Worm (Caenorhabditis elegans) whole organism, young adult: ENCODE measurements around the gene R11D1.12.

ENCODE experiments used
- B0336.3 ChIP-seq: fragments of 200-800 bp; sonication (Bioruptor generic); IDR thresholded peaks from 2 replicates; pipeline ENCODE4 v1.3.6; 2022; ENCODE audit warnings: missing genetic modification characterization, missing compliant biosample characterization
- C06A6.2 ChIP-seq: fragments of 200-800 bp; sonication (Bioruptor generic); conservative IDR thresholded peaks from 2 replicates; pipeline ENCODE4 v1.3.6; 2022; ENCODE audit warnings: missing genetic modification characterization, missing compliant biosample characterization
- F22D6.2 ChIP-seq: sonication (generic microtip); optimal IDR thresholded peaks from 2 replicates; lab custom pipeline; 2016; ENCODE audit warnings: mild to moderate bottlenecking, missing genetic modification characterization, missing compliant biosample characterization
- F23B12.7 ChIP-seq: sonication (generic microtip); optimal IDR thresholded peaks from 2 replicates; lab custom pipeline; 2017; ENCODE audit warnings: missing genetic modification characterization, mild to moderate bottlenecking, missing compliant biosample characterization, antibody characterized with exemption, moderate library complexity; ENCODE audit not compliant: insufficient read depth
- F57C9.4 ChIP-seq: sonication (generic microtip); optimal IDR thresholded peaks from 2 replicates; lab custom pipeline; 2017; ENCODE audit warnings: mild to moderate bottlenecking, missing genetic modification characterization, missing compliant biosample characterization
- Y53G8AR.9 ChIP-seq: fragments of 200-800 bp; sonication (Bioruptor generic); conservative IDR thresholded peaks from 2 replicates; pipeline ENCODE4 v1.3.6; 2022; ENCODE audit warnings: missing genetic modification reagents, missing genetic modification characterization, missing compliant biosample characterization
- ZK185.1 ChIP-seq: sonication (generic microtip); optimal IDR thresholded peaks from 2 replicates; lab custom pipeline; 2016; ENCODE audit warnings: mild to moderate bottlenecking, missing genetic modification characterization, missing compliant biosample characterization; ENCODE audit not compliant: poor library complexity, severe bottlenecking
- attf-3 ChIP-seq: fragments of 200-800 bp; sonication (Bioruptor generic); conservative IDR thresholded peaks from 2 replicates; pipeline ENCODE4 v1.3.6; 2022; ENCODE audit warnings: missing genetic modification reagents, missing genetic modification characterization, missing compliant biosample characterization
- attf-5 ChIP-seq: fragments of 200-800 bp; sonication (Bioruptor generic); optimal IDR thresholded peaks from 2 replicates; lab custom pipeline; 2018; ENCODE audit warnings: mild to moderate bottlenecking, missing genetic modification characterization, missing compliant biosample characterization
- ccch-3 ChIP-seq: fragments of 200-800 bp; sonication (Bioruptor generic); optimal IDR thresholded peaks from 2 replicates; lab custom pipeline; 2018; ENCODE audit warnings: mild to moderate bottlenecking, missing genetic modification characterization, missing compliant biosample characterization
- cebp-2 ChIP-seq: fragments of 200-800 bp; sonication (Bioruptor generic); IDR thresholded peaks from 2 replicates; pipeline ENCODE4 v1.3.6; 2022; ENCODE audit warnings: missing genetic modification characterization, missing compliant biosample characterization
- egrh-3 ChIP-seq: fragments of 200-800 bp; sonication (Bioruptor generic); IDR thresholded peaks from 2 replicates; pipeline ENCODE4 v1.3.6; 2022; ENCODE audit warnings: missing genetic modification reagents, missing genetic modification characterization, missing compliant biosample characterization
- ekl-4 ChIP-seq: fragments of 200-800 bp; sonication (Bioruptor generic); IDR thresholded peaks from 2 replicates; pipeline ENCODE4 v1.3.6; 2022; ENCODE audit warnings: missing genetic modification reagents, missing genetic modification characterization, missing compliant biosample characterization
- ets-4 ChIP-seq: fragments of 200-800 bp; sonication (Bioruptor generic); optimal IDR thresholded peaks from 2 replicates; lab custom pipeline; 2018; ENCODE audit warnings: mild to moderate bottlenecking, missing genetic modification characterization, missing compliant biosample characterization
- hmg-1.2 ChIP-seq: fragments of 200-800 bp; sonication (Bioruptor generic); IDR thresholded peaks from 2 replicates; pipeline ENCODE4 v1.3.6; 2022; ENCODE audit warnings: missing genetic modification reagents, missing genetic modification characterization, missing compliant biosample characterization
- let-526 ChIP-seq: fragments of 200-800 bp; sonication (Bioruptor generic); IDR thresholded peaks from 2 replicates; pipeline ENCODE4 v1.3.6; 2022; ENCODE audit warnings: missing genetic modification reagents, missing genetic modification characterization, missing compliant biosample characterization
- lin-35 ChIP-seq, 3 experiments: fragments of 150-350 bp in 2 of 3; sonication (generic microtip) in 1 of 3; optimal IDR thresholded peaks; 2 replicates each; lab custom pipeline; 2014 to 2018; ENCODE audit warnings: missing biosample characterization in 3 of 3, missing genetic modification characterization in 3 of 3, missing genetic modification reagents in 3 of 3
- lin-54 ChIP-seq: fragments of 200-800 bp; sonication (Bioruptor generic); optimal IDR thresholded peaks from 2 replicates; lab custom pipeline; 2018; ENCODE audit warnings: mild to moderate bottlenecking, missing genetic modification characterization, missing compliant biosample characterization
- lsy-27 ChIP-seq: sonication (generic microtip); optimal IDR thresholded peaks from 2 replicates; lab custom pipeline; 2017; ENCODE audit warnings: missing genetic modification characterization, mild to moderate bottlenecking, missing compliant biosample characterization, antibody characterized with exemption, missing genotype, borderline replicate concordance; ENCODE audit not compliant: insufficient read depth
- madf-10 ChIP-seq: sonication (generic microtip); optimal IDR thresholded peaks from 2 replicates; lab custom pipeline; 2016; ENCODE audit warnings: mild to moderate bottlenecking, missing genetic modification characterization, missing compliant biosample characterization
- madf-3 ChIP-seq: fragments of 200-800 bp; sonication (Bioruptor generic); IDR thresholded peaks from 2 replicates; pipeline ENCODE4 v1.3.6; 2022; ENCODE audit warnings: missing genetic modification reagents, missing genetic modification characterization, missing compliant biosample characterization
- madf-6 ChIP-seq: fragments of 200-800 bp; sonication (Bioruptor generic); IDR thresholded peaks from 2 replicates; pipeline ENCODE4 v1.3.6; 2022; ENCODE audit warnings: missing genetic modification reagents, missing genetic modification characterization, missing compliant biosample characterization
- madf-8 ChIP-seq: fragments of 200-800 bp; sonication (Bioruptor generic); conservative IDR thresholded peaks from 2 replicates; pipeline ENCODE4 v1.3.6; 2022; ENCODE audit warnings: missing genetic modification reagents, missing genetic modification characterization, missing compliant biosample characterization
- nfyb-1 ChIP-seq: fragments of 200-800 bp; sonication (Bioruptor generic); IDR thresholded peaks from 2 replicates; pipeline ENCODE4 v1.3.6; 2022; ENCODE audit warnings: missing genetic modification reagents, missing genetic modification characterization, missing compliant biosample characterization
- nhr-120 ChIP-seq: fragments of 200-800 bp; sonication (Bioruptor generic); IDR thresholded peaks from 2 replicates; pipeline ENCODE4 v1.3.6; 2022; ENCODE audit warnings: missing genetic modification characterization, missing compliant biosample characterization
- nhr-27 ChIP-seq: fragments of 200-800 bp; sonication (Bioruptor generic); optimal IDR thresholded peaks from 2 replicates; lab custom pipeline; 2018; ENCODE audit warnings: mild to moderate bottlenecking, missing genetic modification characterization, moderate library complexity, missing compliant biosample characterization
- rcor-1 ChIP-seq: fragments of 200-800 bp; sonication (Bioruptor generic); IDR thresholded peaks from 2 replicates; pipeline ENCODE4 v1.3.6; 2022; ENCODE audit warnings: missing genetic modification reagents, missing genetic modification characterization, missing compliant biosample characterization
- sea-2 ChIP-seq: fragments of 200-800 bp; sonication (Bioruptor generic); IDR thresholded peaks from 2 replicates; pipeline ENCODE4 v1.3.6; 2022; ENCODE audit warnings: missing genetic modification characterization, missing compliant biosample characterization
- snpc-1.1 ChIP-seq: sonication (generic microtip); optimal IDR thresholded peaks from 2 replicates; lab custom pipeline; 2017; ENCODE audit warnings: missing genetic modification characterization, mild to moderate bottlenecking, missing compliant biosample characterization, antibody characterized with exemption, moderate library complexity, missing genotype, missing genetic modification reagents; ENCODE audit not compliant: insufficient read depth
- snpc-4 ChIP-seq, 5 experiments: fragments of 150-350 bp in 1 of 5; sonication (generic microtip) in 4 of 5; optimal IDR thresholded peaks; 2 replicates each; lab custom pipeline; 2014 to 2018; ENCODE audit warnings: missing genetic modification characterization in 5 of 5, missing biosample characterization in 3 of 5, antibody characterized with exemption in 2 of 5, mild to moderate bottlenecking in 2 of 5, missing compliant biosample characterization in 2 of 5, missing genotype in 2 of 5, moderate library complexity in 2 of 5, missing genetic modification reagents in 1 of 5
- sptf-2 ChIP-seq: fragments of 200-800 bp; sonication (Bioruptor generic); optimal IDR thresholded peaks from 2 replicates; lab custom pipeline; 2018; ENCODE audit warnings: mild to moderate bottlenecking, missing genetic modification characterization, missing compliant biosample characterization
- tbp1 ChIP-seq: fragments of 200-800 bp; sonication (Bioruptor generic); optimal IDR thresholded peaks from 2 replicates; lab custom pipeline; 2018; ENCODE audit warnings: mild to moderate bottlenecking, missing genetic modification characterization, missing compliant biosample characterization
- zfh-2 ChIP-seq: fragments of 200-800 bp; sonication (Bioruptor generic); conservative IDR thresholded peaks from 2 replicates; pipeline ENCODE4 v1.3.6; 2022; ENCODE audit warnings: missing genetic modification reagents, missing genetic modification characterization, missing compliant biosample characterization
- ztf-26 ChIP-seq: sonication (generic microtip); optimal IDR thresholded peaks from 2 replicates; lab custom pipeline; 2017; ENCODE audit warnings: missing genetic modification characterization, missing compliant biosample characterization
- ztf-28 ChIP-seq: fragments of 200-800 bp; sonication (Bioruptor generic); IDR thresholded peaks from 2 replicates; pipeline ENCODE4 v1.3.6; 2022; ENCODE audit warnings: missing genetic modification reagents, missing genetic modification characterization, missing compliant biosample characterization
- ztf-3 ChIP-seq: fragments of 200-800 bp; sonication (Bioruptor generic); optimal IDR thresholded peaks from 2 replicates; lab custom pipeline; 2018; ENCODE audit warnings: mild to moderate bottlenecking, missing genetic modification characterization, missing compliant biosample characterization

The R11D1.12 gene

DNA sequence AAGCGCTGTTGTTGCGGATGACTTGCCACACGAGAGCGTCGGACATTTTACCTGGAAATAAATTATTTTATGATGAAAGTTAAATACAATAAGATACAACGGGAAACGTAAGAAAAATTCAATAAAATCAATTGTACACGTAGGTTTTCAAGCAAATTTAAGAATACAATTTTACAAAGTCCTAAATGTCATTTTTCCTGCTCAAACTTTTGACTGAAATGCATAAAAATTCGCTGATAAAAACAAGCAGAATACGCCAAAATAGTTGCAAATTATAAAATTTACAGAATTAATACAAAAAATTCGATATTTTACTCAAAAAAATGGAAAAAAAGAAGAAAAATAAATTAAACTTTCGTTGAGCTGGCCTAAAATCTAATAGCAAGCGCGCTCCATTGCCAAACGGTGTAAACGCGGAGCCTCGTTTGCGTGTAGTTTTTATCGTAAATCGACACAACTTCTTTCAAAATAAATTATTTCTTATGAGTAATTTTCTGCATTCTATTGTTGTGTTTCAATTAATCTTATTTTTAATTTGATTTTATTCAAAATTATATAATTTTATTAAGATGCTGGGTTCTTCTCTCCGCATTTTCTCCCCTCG lies 2.4 kb upstream of the R11D1.12 start, which contains the start of the genes rpl-28 and mrpl-49 (continued):
- peak; percentile 91 for TF ChIP-seq F23B12.7 (tag; lab: Kevin White, UChicago)
- TF ChIP-seq madf-8, result 0 out of 2 replicates have a peak, but pooled peaks have one; percentile 4
- TF ChIP-seq lin-54 (GFP tag; lab: Kevin White, UChicago), result peak; percentile 71
- peak; percentile 48; the same call in 1 of the 2 replicates for TF ChIP-seq Y53G8AR.9 (GFP tag; lab: Robert Waterston, UW)
- TF ChIP-seq snpc-4 (GFP tag; optimal IDR thresholded peaks at IDR 0.05; lab: Kevin White, UChicago), result no peak
- peak in 3 of 4 experiments; percentile 28 to 81 (median 32) for TF ChIP-seq snpc-4 (tag; optimal IDR thresholded peaks at IDR 0.05; lab: Kevin White, UChicago)

DNA sequence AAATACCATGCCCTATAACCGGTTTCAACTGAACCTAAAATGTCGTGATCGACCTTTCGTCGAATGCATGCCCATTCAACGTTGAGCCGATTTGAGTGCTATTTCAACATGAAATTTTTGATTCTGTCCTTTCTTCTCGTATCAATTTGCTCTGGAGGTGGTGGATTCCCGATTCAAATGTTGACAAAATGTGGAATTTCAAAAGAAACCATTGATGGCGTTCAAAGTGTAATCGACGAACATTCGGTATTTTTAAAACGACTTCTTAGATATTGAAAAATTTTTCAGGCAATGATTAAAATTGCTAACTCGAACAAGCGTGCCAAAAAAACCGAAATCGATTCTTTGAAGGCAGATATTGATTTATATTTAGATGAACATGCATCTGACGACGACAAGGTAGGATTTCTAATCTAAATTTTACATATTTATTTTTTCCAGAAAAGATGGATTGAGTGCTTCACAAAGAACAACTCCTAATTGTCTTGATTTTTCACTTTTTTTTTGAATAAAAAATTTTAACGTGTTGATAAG lies 1.4 kb upstream of the R11D1.12 start, which contains the start of gene R11D1.13:
Gene R11D1.13, plus strand, starts transcription at position 51 of the 534 bp plus-strand sequence.
- TF ChIP-seq sea-2 (GFP tag; lab: Robert Waterston, UW), result no peak
- TF ChIP-seq attf-3 (GFP tag; lab: Robert Waterston, UW), result no peak
- peak in 1 of 3 experiments; percentile 5 for TF ChIP-seq lin-35 (GFP tag; optimal IDR thresholded peaks at IDR 0.05; lab: Kevin White, UChicago)
- TF ChIP-seq nfyb-1, result 0 out of 2 replicates have a peak, but pooled peaks have one; percentile 29
- TF ChIP-seq rcor-1 (GFP tag; lab: Robert Waterston, UW), result no peak; the same call in 1 of the 2 replicates
- peak; percentile 9 for TF ChIP-seq lin-54 (GFP tag; lab: Kevin White, UChicago)
- TF ChIP-seq B0336.3, result peak; percentile 51
- no peak for TF ChIP-seq nhr-120 (GFP tag; lab: Robert Waterston, UW)
- TF ChIP-seq ztf-28 (GFP tag; lab: Robert Waterston, UW), result no peak
- no peak for TF ChIP-seq nhr-27 (tag; lab: Kevin White, UChicago)
- TF ChIP-seq ekl-4 (GFP tag; lab: Robert Waterston, UW), result 0 out of 2 replicates have a peak, but pooled peaks have one; percentile 34
- TF ChIP-seq madf-6 (GFP tag; lab: Robert Waterston, UW), result peak; percentile 54; the same call in 1 of the 2 replicates

DNA sequence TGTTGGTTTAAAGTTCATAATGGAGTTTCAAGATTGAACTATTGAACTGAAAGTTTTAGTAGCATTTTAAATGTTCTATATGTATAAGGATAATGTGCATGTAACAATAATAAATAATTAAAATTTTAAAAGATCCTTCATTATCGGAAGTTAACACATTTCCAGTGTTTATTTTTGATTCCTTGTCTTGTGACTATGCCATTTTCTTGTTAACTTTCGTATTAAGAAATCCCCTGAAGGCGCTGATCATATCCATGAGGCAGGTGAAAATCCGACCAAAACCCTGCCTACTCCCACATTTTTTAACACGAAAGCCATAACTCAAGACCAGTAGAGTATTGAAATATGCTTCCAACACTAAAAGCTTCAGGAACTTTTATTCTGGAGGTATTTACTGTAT lies 6.1 kb downstream of the R11D1.12 start, which contains the start of gene R11D1.7:
Gene R11D1.7, plus strand, starts transcription at position 301 of the 400 bp plus-strand sequence.
- TF ChIP-seq F57C9.4 (no peak), ztf-26 (tag; lab: Kevin White, UChicago) (no peak), attf-5 (GFP tag; lab: Kevin White, UChicago) (no peak), ztf-3 (GFP tag; lab: Kevin White, UChicago) (no peak), ZK185.1 (no peak)
- TF ChIP-seq, all 124 proteins: peak for 0

DNA sequence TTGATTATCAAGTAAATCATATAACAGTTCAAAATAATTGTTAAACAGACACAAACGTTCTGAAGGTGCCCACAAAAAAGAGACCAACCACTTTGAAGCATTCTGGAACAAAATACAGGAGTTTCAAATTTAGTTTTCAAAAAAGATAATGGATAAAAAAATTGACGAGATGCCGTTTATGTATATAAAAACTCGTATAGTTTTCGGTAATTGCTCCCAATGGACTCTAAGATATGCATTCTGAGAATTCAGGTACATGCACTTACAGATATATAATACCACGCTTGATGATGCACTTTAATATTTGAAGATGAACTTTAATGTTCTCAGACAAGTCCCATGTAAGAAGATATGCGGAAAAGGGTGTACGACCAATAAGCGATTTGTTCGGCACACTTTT lies 7.2 kb downstream of the R11D1.12 start, which contains the start of gene str-181:
Gene str-181, minus strand, starts transcription at position 101 of the 400 bp plus-strand sequence.
- TF ChIP-seq cebp-2 (GFP tag; lab: Robert Waterston, UW), result no peak
- TF ChIP-seq F22D6.2 (tag; lab: Kevin White, UChicago), result no peak
- TF ChIP-seq F57C9.4, result no peak
- TF ChIP-seq let-526, result no peak
- no peak for TF ChIP-seq hmg-1.2
- TF ChIP-seq ets-4, result no peak
- TF ChIP-seq zfh-2 (GFP tag; lab: Robert Waterston, UW), result no peak
- no peak for TF ChIP-seq ccch-3
- TF ChIP-seq madf-3, result no peak
- TF ChIP-seq B0336.3, result no peak
- TF ChIP-seq nhr-27 (tag; lab: Kevin White, UChicago), result no peak
- no peak for TF ChIP-seq lsy-27 (tag; lab: Kevin White, UChicago)
- TF ChIP-seq tbp1 (GFP tag; lab: Kevin White, UChicago), result no peak
- TF ChIP-seq ZK185.1, result no peak
- no peak for TF ChIP-seq snpc-1.1 (tag; lab: Kevin White, UChicago)
- TF ChIP-seq sptf-2, result no peak
- TF ChIP-seq egrh-3, result no peak
- TF ChIP-seq madf-10 (tag; lab: Kevin White, UChicago), result no peak
- TF ChIP-seq ztf-28 (GFP tag; lab: Robert Waterston, UW), result no peak
- TF ChIP-seq C06A6.2 (GFP tag; lab: Robert Waterston, UW), result no peak
